Worm (Caenorhabditis elegans): ENCODE data around the gene cat-2.

cat-2 gene

ce11 chrII:216598-216997 lies 41.0 kb upstream of the cat-2 start, which contains the start of gene F48A11.4 (continued):
- no peak for TF ChIP-seq cey-2 (tag; optimal IDR thresholded peaks at IDR 0.05; ENCODE audit: borderline replicate concordance, insufficient read depth)
- TF ChIP-seq dve-1 (tag; optimal IDR thresholded peaks at IDR 0.05; ENCODE audit: insufficient read depth) = peak; percentile 95
- no peak for TF ChIP-seq ceh-62 (tag; optimal IDR thresholded peaks at IDR 0.05)
- TF ChIP-seq nhr-28 (tag; optimal IDR thresholded peaks at IDR 0.05) = peak; percentile 88
- peak; percentile 83 for TF ChIP-seq hlh-11 (tag; optimal IDR thresholded peaks at IDR 0.05)
- no peak for TF ChIP-seq F44E2.7 (GFP tag; IDR thresholded peaks at IDR 0.05)
- TF ChIP-seq zfp-2 (tag; optimal IDR thresholded peaks at IDR 0.05) = peak; percentile 79
- TF ChIP-seq ceh-44 (GFP tag; IDR thresholded peaks at IDR 0.05) = peak; percentile 40; the same call in 1 of the 2 replicates
- TF ChIP-seq php-3 (GFP tag; IDR thresholded peaks at IDR 0.05) = peak; percentile 75
- TF ChIP-seq dpl-1 (GFP tag; optimal IDR thresholded peaks at IDR 0.05) = peak; percentile 100

- TF ChIP-seq madf-9 (GFP tag; conservative IDR thresholded peaks at IDR 0.05) (no peak), aha-1 (tag) (peak; percentile 97)
These were observed 40.3 kb upstream of the cat-2 start for ce11 chrII:217308-217707.

ce11 chrII:219846-220503 lies 37.6 kb upstream of the cat-2 start:
- 0 out of 2 replicates have a peak, but pooled peaks have one; percentile 41 for TF ChIP-seq daf-8 (GFP tag; IDR thresholded peaks at IDR 0.05)
- no peak for TF ChIP-seq gei-8 (GFP tag; optimal IDR thresholded peaks at IDR 0.05)
- no peak for TF ChIP-seq saeg-2 (GFP tag; IDR thresholded peaks at IDR 0.05)
- no peak for TF ChIP-seq zag-1 (tag; optimal IDR thresholded peaks at IDR 0.05)
- TF ChIP-seq nhr-237 (tag; optimal IDR thresholded peaks at IDR 0.05) = no peak
- TF ChIP-seq aha-1 (tag) = peak; percentile 70
- TF ChIP-seq D1046.2 (GFP tag; IDR thresholded peaks at IDR 0.05) = 0 out of 2 replicates have a peak, but pooled peaks have one; percentile 35
- no peak for TF ChIP-seq F44E2.7 (GFP tag; IDR thresholded peaks at IDR 0.05)
- TF ChIP-seq lim-7 (GFP tag; IDR thresholded peaks at IDR 0.05) = no peak
- no peak for TF ChIP-seq nhr-28 (tag; optimal IDR thresholded peaks at IDR 0.05)
- peak; percentile 53; the same call in 1 of the 2 replicates for TF ChIP-seq set-16 (GFP tag; IDR thresholded peaks at IDR 0.05)
- no peak for TF ChIP-seq nhr-41 (GFP tag; IDR thresholded peaks at IDR 0.05)

ce11 chrII:220602-221001 lies 37.0 kb upstream of the cat-2 start, which contains the start of gene ubxn-3:
Gene ubxn-3 (minus strand): TSS chrII:220667.
- TF ChIP-seq aha-1 (tag) = no peak
- TF ChIP-seq spr-1 (tag; optimal IDR thresholded peaks at IDR 0.05) = no peak
- TF ChIP-seq F49E8.2 (tag; optimal IDR thresholded peaks at IDR 0.05; ENCODE audit: borderline replicate concordance) = peak; percentile 16
- TF ChIP-seq nhr-48 (tag; optimal IDR thresholded peaks at IDR 0.05) = no peak
- TF ChIP-seq aly-2 (tag; optimal IDR thresholded peaks at IDR 0.05) = no peak
- TF ChIP-seq dmd-8 (GFP tag; IDR thresholded peaks at IDR 0.05) = no peak
- peak in 1 of 2 experiments; percentile 7 for TF ChIP-seq lsy-2 (tag; optimal IDR thresholded peaks at IDR 0.05)
- no peak for TF ChIP-seq nhr-237 (tag; optimal IDR thresholded peaks at IDR 0.05)
- no peak for TF ChIP-seq lin-15B (tag; optimal IDR thresholded peaks at IDR 0.05)
- TF ChIP-seq duxl-1 (tag; optimal IDR thresholded peaks at IDR 0.05; ENCODE audit: poor library complexity) = no peak
- no peak for TF ChIP-seq nhr-41 (GFP tag; IDR thresholded peaks at IDR 0.05)
- TF ChIP-seq T26A8.4 (GFP tag; IDR thresholded peaks at IDR 0.05) = no peak
- no peak for TF ChIP-seq nhr-76 (tag; optimal IDR thresholded peaks at IDR 0.05)
- TF ChIP-seq dve-1 (tag; optimal IDR thresholded peaks at IDR 0.05; ENCODE audit: insufficient read depth) = no peak
- no peak for TF ChIP-seq fos-1 (tag; optimal IDR thresholded peaks at IDR 0.05)
- no peak for TF ChIP-seq skn-1 (tag; optimal IDR thresholded peaks at IDR 0.05)
- TF ChIP-seq set-16 (GFP tag; IDR thresholded peaks at IDR 0.05) = no peak
- no peak for TF ChIP-seq T20F7.1 (GFP tag; optimal IDR thresholded peaks at IDR 0.05)
- no peak for TF ChIP-seq F44E2.7 (GFP tag; IDR thresholded peaks at IDR 0.05)
- no peak for TF ChIP-seq ZK337.2 (GFP tag; IDR thresholded peaks at IDR 0.05)
- peak; percentile 43 for TF ChIP-seq lin-38 (GFP tag; IDR thresholded peaks at IDR 0.05)
- no peak for TF ChIP-seq dmd-9 (GFP tag; IDR thresholded peaks at IDR 0.05)
- no peak for TF ChIP-seq lir-3 (tag; optimal IDR thresholded peaks at IDR 0.05)
